Fruit fly (Drosophila melanogaster): ENCODE measurements around the gene Abl.

- no peak for TF ChIP-seq kay (GFP tag; ENCODE audit: borderline replicate concordance)
- no peak for TF ChIP-seq CG7045 (GFP tag; optimal IDR thresholded peaks at IDR 0.05)
- no peak for TF ChIP-seq CG12768 (GFP tag; optimal IDR thresholded peaks at IDR 0.05)
- TF ChIP-seq CG7101 (tag; optimal IDR thresholded peaks at IDR 0.05) = peak; percentile 54
- peak; percentile 48 for TF ChIP-seq CG11617 (GFP tag; optimal IDR thresholded peaks at IDR 0.05)
- peak; percentile 68 for TF ChIP-seq CG1620 (GFP tag; optimal IDR thresholded peaks at IDR 0.05)
These were observed 63.6 kb downstream of the Abl start, which contains the start of gene UQCR-C2 for dm6 chr3L:16584074-16584578.
